Worm (Caenorhabditis elegans) whole organism, young adult: ENCODE measurements around the gene T21D12.14.

ENCODE experiments used
- F49E8.2 ChIP-seq: sonication (generic microtip); optimal IDR thresholded peaks from 3 replicates; lab custom pipeline; 2017; ENCODE audit warnings: missing genetic modification characterization, mild to moderate bottlenecking, missing compliant biosample characterization, antibody characterized with exemption, moderate library complexity; ENCODE audit not compliant: insufficient read depth
- cebp-1 ChIP-seq, 2 experiments: fragments of 200-800 bp in 1 of 2; sonication (Bioruptor generic) in 1 of 2; sonication (generic microtip) in 1 of 2; IDR thresholded peaks in 1 of 2; optimal IDR thresholded peaks in 1 of 2; 2 replicates each; pipeline versions ENCODE4 v1.3.6 to Lab custom; 2017 to 2022; ENCODE audit warnings: missing compliant biosample characterization in 2 of 2, missing genetic modification characterization in 2 of 2, mild to moderate bottlenecking in 1 of 2, missing genetic modification reagents in 1 of 2, moderate library complexity in 1 of 2
- madf-6 ChIP-seq: fragments of 200-800 bp; sonication (Bioruptor generic); IDR thresholded peaks from 2 replicates; pipeline ENCODE4 v1.3.6; 2022; ENCODE audit warnings: missing genetic modification reagents, missing genetic modification characterization, missing compliant biosample characterization
- snpc-4 ChIP-seq, 5 experiments: fragments of 150-350 bp in 1 of 5; sonication (generic microtip) in 4 of 5; optimal IDR thresholded peaks; 2 replicates each; lab custom pipeline; 2014 to 2018; ENCODE audit warnings: missing genetic modification characterization in 5 of 5, missing biosample characterization in 3 of 5, antibody characterized with exemption in 2 of 5, mild to moderate bottlenecking in 2 of 5, missing compliant biosample characterization in 2 of 5, missing genotype in 2 of 5, moderate library complexity in 2 of 5, missing genetic modification reagents in 1 of 5

DNA sequence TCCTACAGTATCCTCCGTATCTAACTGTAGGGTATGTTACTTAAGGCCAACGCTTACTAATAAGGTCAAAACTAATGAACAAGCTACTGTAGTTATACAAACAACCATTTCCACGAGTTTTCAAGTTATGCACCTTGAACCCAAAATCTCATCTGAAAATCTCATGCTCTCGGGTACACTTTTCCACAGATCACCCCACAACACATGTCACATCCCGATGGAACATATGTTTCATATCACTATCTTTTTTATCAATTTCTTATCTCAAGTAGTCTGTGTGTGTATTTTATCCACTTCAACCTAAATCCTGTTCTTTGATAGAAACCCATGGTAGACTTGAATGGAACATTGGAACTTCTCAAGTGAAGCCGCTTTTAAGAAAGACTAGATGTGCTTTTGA lies 12.4 kb upstream of the T21D12.14 start:
- TF ChIP-seq F49E8.2 (no peak), madf-6 (GFP tag; lab: Robert Waterston, UW) (no peak), cebp-1 (GFP tag; IDR thresholded peaks at IDR 0.05; lab: Robert Waterston, UW) (no peak), cebp-1 (tag; optimal IDR thresholded peaks at IDR 0.05; lab: Kevin White, UChicago) (no peak), snpc-4 (GFP tag; optimal IDR thresholded peaks at IDR 0.05; lab: Kevin White, UChicago) (no peak), snpc-4 (tag; optimal IDR thresholded peaks at IDR 0.05; lab: Kevin White, UChicago) (no peak)
